Worm (Caenorhabditis elegans): ENCODE measurements around the gene mbk-1.

DNA sequence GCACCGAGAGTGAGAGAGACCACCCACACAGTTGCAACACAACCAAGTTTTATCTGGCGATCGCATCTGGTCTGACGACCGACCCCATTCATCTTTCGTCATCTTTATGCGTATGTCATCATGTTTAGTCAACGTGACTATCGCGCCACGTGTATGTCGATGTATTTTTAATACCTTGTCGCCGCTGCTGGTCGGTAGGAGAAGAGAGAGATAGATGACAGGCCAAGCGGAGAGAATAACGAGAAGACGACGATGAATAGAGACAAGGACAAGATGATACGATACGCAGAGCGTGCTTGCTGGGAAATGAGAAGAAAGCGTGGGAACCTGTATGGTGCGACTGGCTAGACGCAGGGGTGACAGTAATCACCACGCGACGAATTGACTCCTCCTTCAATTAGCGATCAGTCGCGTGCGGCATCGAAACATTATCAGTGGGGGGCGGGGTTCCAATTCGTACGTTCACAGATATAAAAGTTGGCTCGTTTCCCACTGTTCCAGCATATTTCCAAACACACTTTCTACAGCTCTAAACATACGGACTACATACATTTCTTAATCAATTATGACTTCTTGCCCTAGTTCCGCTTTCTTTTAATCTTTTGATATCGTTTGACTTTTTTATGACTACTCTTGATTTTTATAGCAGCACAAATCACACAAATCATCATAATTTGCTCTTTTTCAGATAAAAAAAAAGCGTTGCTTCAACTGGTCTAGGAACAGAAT lies 33.9 kb downstream of the mbk-1 start, which contains the start of gene tatn-1:
- TF ChIP-seq snpc-4 (tag; optimal IDR thresholded peaks at IDR 0.05) (no peak), skn-1 (tag; optimal IDR thresholded peaks at IDR 0.05) (peak; percentile 55), ztf-4 (tag; optimal IDR thresholded peaks at IDR 0.05) (peak; percentile 74), elt-2 (tag; optimal IDR thresholded peaks at IDR 0.05) (peak; percentile 95), mab-9 (GFP tag; IDR thresholded peaks at IDR 0.05) (no peak), zip-4 (GFP tag; optimal IDR thresholded peaks at IDR 0.05) (no peak), aly-2 (tag; optimal IDR thresholded peaks at IDR 0.05) (no peak), alr-1 (tag; optimal IDR thresholded peaks at IDR 0.05; ENCODE audit: borderline replicate concordance) (no peak), ama-1 (optimal IDR thresholded peaks at IDR 0.05) (no peak)
